Worm (Caenorhabditis elegans): ENCODE data around the gene hil-2.

hil-2 gene

ce11 chrIV:6321667-6322066 is 27.6 kb downstream of the hil-2 start, which contains the start of gene Y73B6BL.29:
Gene Y73B6BL.29 (plus strand): TSS chrIV:6321929.
- TF ChIP-seq ceh-27 (GFP tag; optimal IDR thresholded peaks at IDR 0.05) (peak; percentile 96), xnd-1 (tag; optimal IDR thresholded peaks at IDR 0.05) (no peak), sptf-2 (GFP tag; optimal IDR thresholded peaks at IDR 0.05) (no peak), hmg-20 (GFP tag; IDR thresholded peaks at IDR 0.05) (peak; percentile 80), ccch-3 (GFP tag; optimal IDR thresholded peaks at IDR 0.05) (peak; percentile 58), efl-1 (GFP tag; optimal IDR thresholded peaks at IDR 0.05) (peak; percentile 74), snpc-1.3 (tag; optimal IDR thresholded peaks at IDR 0.05; ENCODE audit: insufficient read depth) (peak; percentile 66), Y56A3A.18 (GFP tag; IDR thresholded peaks at IDR 0.05) (no peak), madf-8 (GFP tag; conservative IDR thresholded peaks at IDR 0.05) (peak; percentile 55; the same call in 1 of the 2 replicates), ztf-18 (tag; optimal IDR thresholded peaks at IDR 0.05) (peak; percentile 49), B0261.1 (tag; optimal IDR thresholded peaks at IDR 0.05) (peak; percentile 12), mcd-1 (GFP tag; IDR thresholded peaks at IDR 0.05) (peak; percentile 81), unc-130 (GFP tag; optimal IDR thresholded peaks at IDR 0.05) (peak; percentile 95), sea-2 (GFP tag; IDR thresholded peaks at IDR 0.05) (0 out of 2 replicates have a peak, but pooled peaks have one; percentile 58), snpc-4 (GFP tag; optimal IDR thresholded peaks at IDR 0.05) (peak; percentile 74), snpc-4 (tag; optimal IDR thresholded peaks at IDR 0.05) (peak; percentile 54 to 87 (median 78)), C06A6.2 (GFP tag; conservative IDR thresholded peaks at IDR 0.05) (no peak), K12H6.12 (tag; optimal IDR thresholded peaks at IDR 0.05) (peak; percentile 90), zim-3 (tag; optimal IDR thresholded peaks at IDR 0.05) (peak; percentile 46), chd-7 (tag; optimal IDR thresholded peaks at IDR 0.05) (peak; percentile 56), atf-7 (tag; optimal IDR thresholded peaks at IDR 0.05) (peak; percentile 65), attf-5 (GFP tag; optimal IDR thresholded peaks at IDR 0.05) (peak; percentile 39), aptf-3 (GFP tag; IDR thresholded peaks at IDR 0.05) (no peak), nfya-1 (tag; optimal IDR thresholded peaks at IDR 0.05; ENCODE audit: borderline replicate concordance, insufficient read depth) (no peak), hlh-12 (tag; optimal IDR thresholded peaks at IDR 0.05) (no peak), madf-6 (GFP tag; IDR thresholded peaks at IDR 0.05) (peak; percentile 69), lag-1 (GFP tag; IDR thresholded peaks at IDR 0.05) (no peak), tbx-9 (tag; optimal IDR thresholded peaks at IDR 0.05; ENCODE audit: borderline replicate concordance) (no peak), attf-3 (GFP tag; conservative IDR thresholded peaks at IDR 0.05) (peak; percentile 53), dpl-1 (GFP tag; optimal IDR thresholded peaks at IDR 0.05) (peak; percentile 80), egl-18 (GFP tag; IDR thresholded peaks at IDR 0.05) (no peak), rcor-1 (GFP tag; IDR thresholded peaks at IDR 0.05) (peak; percentile 83), lin-40 (tag; optimal IDR thresholded peaks at IDR 0.05) (peak; percentile 85), F33H1.4 (GFP tag; IDR thresholded peaks at IDR 0.05) (peak; percentile 77), him-1 (tag; optimal IDR thresholded peaks at IDR 0.05) (peak; percentile 45), pha-4 (tag; optimal IDR thresholded peaks at IDR 0.05) (no peak), madf-10 (tag; optimal IDR thresholded peaks at IDR 0.05) (peak; percentile 72), lsl-1 (GFP tag; optimal IDR thresholded peaks at IDR 0.05) (peak; percentile 55), hmg-1.2 (GFP tag; IDR thresholded peaks at IDR 0.05) (peak; percentile 92), akir-1 (GFP tag; optimal IDR thresholded peaks at IDR 0.05) (peak; percentile 80), hrde-1 (tag; optimal IDR thresholded peaks at IDR 0.05; ENCODE audit: borderline replicate concordance) (no peak), attf-6 (GFP tag; IDR thresholded peaks at IDR 0.05) (peak; percentile 65), repo-1 (tag; optimal IDR thresholded peaks at IDR 0.05) (peak; percentile 35), F57C9.4 (tag; optimal IDR thresholded peaks at IDR 0.05) (no peak), somi-1 (GFP tag; optimal IDR thresholded peaks at IDR 0.05) (peak; percentile 35), T07F8.4 (tag; optimal IDR thresholded peaks at IDR 0.05) (no peak), rec-8 (tag; optimal IDR thresholded peaks at IDR 0.05) (peak; percentile 69 to 87), ZK185.1 (tag; optimal IDR thresholded peaks at IDR 0.05; ENCODE audit: poor library complexity, severe bottlenecking) (peak; percentile 97)
